Worm (Caenorhabditis elegans) whole organism, L4 larva: ENCODE results near the gene C17F4.3.

ENCODE experiments used
- F26F4.8 ChIP-seq: fragments of 200-800 bp; sonication (Bioruptor generic); conservative IDR thresholded peaks from 2 replicates; pipeline ENCODE4 v1.3.6; 2022; ENCODE audit warnings: missing genetic modification characterization, missing compliant biosample characterization
- F37D6.2 ChIP-seq: sonication (generic microtip); optimal IDR thresholded peaks from 2 replicates; lab custom pipeline; 2016; ENCODE audit warnings: mild to moderate bottlenecking, missing genetic modification characterization, missing compliant biosample characterization
- T20F7.1 ChIP-seq: fragments of 200-800 bp; sonication (Bioruptor generic); optimal IDR thresholded peaks from 2 replicates; lab custom pipeline; 2018; ENCODE audit warnings: mild to moderate bottlenecking, missing genetic modification characterization, missing compliant biosample characterization
- aha-1 ChIP-seq: fragments of 150-350 bp; peaks from one replicate; lab custom pipeline; 2014; ENCODE audit warnings: missing biosample characterization, missing genetic modification characterization
- ceh-28 ChIP-seq: fragments of 150-350 bp; optimal IDR thresholded peaks from 2 replicates; lab custom pipeline; 2014; ENCODE audit warnings: missing biosample characterization, missing genetic modification reagents, missing genetic modification characterization
- daf-16 ChIP-seq, 3 experiments: sonication (generic microtip); optimal IDR thresholded peaks; 2 replicates each; lab custom pipeline; 2016 to 2017; ENCODE audit warnings: missing genetic modification characterization in 3 of 3, missing genetic modification reagents in 3 of 3, mild to moderate bottlenecking in 2 of 3, missing compliant biosample characterization in 2 of 3, missing biosample characterization in 1 of 3, moderate library complexity in 1 of 3
- daf-8 ChIP-seq: fragments of 200-800 bp; sonication (Bioruptor generic); IDR thresholded peaks from 2 replicates; pipeline ENCODE4 v1.3.6; 2022; ENCODE audit warnings: missing genetic modification characterization, missing compliant biosample characterization
- dmd-6 ChIP-seq: fragments of 200-800 bp; sonication (Bioruptor generic); IDR thresholded peaks from 2 replicates; pipeline ENCODE4 v1.3.6; 2022; ENCODE audit warnings: missing genetic modification reagents, missing genetic modification characterization, missing compliant biosample characterization
- dmd-9 ChIP-seq: fragments of 200-800 bp; sonication (Bioruptor generic); IDR thresholded peaks from 2 replicates; pipeline ENCODE4 v1.3.6; 2022; ENCODE audit warnings: missing genetic modification reagents, missing genetic modification characterization, missing compliant biosample characterization
- dve-1 ChIP-seq: sonication (generic microtip); optimal IDR thresholded peaks from 2 replicates; lab custom pipeline; 2017; ENCODE audit warnings: antibody characterized with exemption, mild to moderate bottlenecking, missing genetic modification characterization, missing compliant biosample characterization; ENCODE audit not compliant: insufficient read depth
- egl-43 ChIP-seq: fragments of 200-800 bp; sonication (Bioruptor generic); IDR thresholded peaks from 2 replicates; pipeline ENCODE4 v1.3.6; 2022; ENCODE audit warnings: missing genetic modification reagents, missing genetic modification characterization, missing compliant biosample characterization
- fkh-10 ChIP-seq: fragments of 150-350 bp; optimal IDR thresholded peaks from 2 replicates; lab custom pipeline; 2014; ENCODE audit warnings: missing biosample characterization, missing genetic modification reagents, missing genetic modification characterization
- hlh-30 ChIP-seq: sonication (generic microtip); optimal IDR thresholded peaks from 2 replicates; lab custom pipeline; 2017; ENCODE audit warnings: antibody characterized with exemption, mild to moderate bottlenecking, missing genetic modification characterization, missing compliant biosample characterization; ENCODE audit not compliant: insufficient read depth
- mep-1 ChIP-seq: fragments of 150-350 bp; sonication (generic microtip); optimal IDR thresholded peaks from 3 replicates; lab custom pipeline; 2014; ENCODE audit warnings: missing biosample characterization, missing genetic modification characterization
- mes-2 ChIP-seq: sonication (generic microtip); optimal IDR thresholded peaks from 2 replicates; lab custom pipeline; 2016; ENCODE audit warnings: missing genotype, mild to moderate bottlenecking, missing genetic modification characterization, missing compliant biosample characterization; ENCODE audit not compliant: poor library complexity, severe bottlenecking
- mxl-2 ChIP-seq: fragments of 200-800 bp; sonication (Bioruptor generic); conservative IDR thresholded peaks from 2 replicates; pipeline ENCODE4 v1.3.6; 2022; ENCODE audit warnings: missing genetic modification reagents, missing genetic modification characterization, missing compliant biosample characterization
- nhr-10 ChIP-seq: fragments of 150-350 bp; optimal IDR thresholded peaks from 2 replicates; lab custom pipeline; 2014; ENCODE audit warnings: missing biosample characterization, missing genetic modification characterization
- nhr-111 ChIP-seq: fragments of 200-800 bp; sonication (Bioruptor generic); optimal IDR thresholded peaks from 2 replicates; lab custom pipeline; 2018; ENCODE audit warnings: mild to moderate bottlenecking, missing genetic modification characterization, missing compliant biosample characterization
- nhr-237 ChIP-seq: sonication (generic microtip); optimal IDR thresholded peaks from 2 replicates; lab custom pipeline; 2017; ENCODE audit warnings: missing biosample characterization, missing genetic modification characterization
- nhr-28 ChIP-seq: fragments of 150-350 bp; optimal IDR thresholded peaks from 2 replicates; lab custom pipeline; 2014; ENCODE audit warnings: missing biosample characterization, missing genetic modification characterization
- nhr-48 ChIP-seq: sonication (generic microtip); optimal IDR thresholded peaks from 2 replicates; lab custom pipeline; 2016; ENCODE audit warnings: mild to moderate bottlenecking, missing genetic modification characterization, missing compliant biosample characterization
- nhr-6 ChIP-seq: fragments of 150-350 bp; optimal IDR thresholded peaks from 2 replicates; lab custom pipeline; 2014; ENCODE audit warnings: missing biosample characterization, missing genetic modification characterization
- nhr-77 ChIP-seq: fragments of 150-350 bp; optimal IDR thresholded peaks from 2 replicates; lab custom pipeline; 2014; ENCODE audit warnings: missing biosample characterization, missing genetic modification characterization
- php-3 ChIP-seq: fragments of 200-800 bp; sonication (Bioruptor generic); IDR thresholded peaks from 2 replicates; pipeline ENCODE4 v1.3.6; 2022; ENCODE audit warnings: missing genetic modification reagents, missing genetic modification characterization, missing compliant biosample characterization
- pqm-1 ChIP-seq: sonication (generic microtip); optimal IDR thresholded peaks from 2 replicates; lab custom pipeline; 2017; ENCODE audit warnings: missing biosample characterization, missing genetic modification characterization
- saeg-2 ChIP-seq: fragments of 200-800 bp; sonication (Bioruptor generic); IDR thresholded peaks from 2 replicates; pipeline ENCODE4 v1.3.6; 2022; ENCODE audit warnings: missing genetic modification reagents, missing genetic modification characterization, missing compliant biosample characterization
- snpc-1.2 ChIP-seq: fragments of 200-800 bp; sonication (Bioruptor generic); IDR thresholded peaks from 2 replicates; pipeline ENCODE4 v1.3.6; 2022; ENCODE audit warnings: missing genetic modification reagents, missing genetic modification characterization, missing compliant biosample characterization
- snpc-4 ChIP-seq: fragments of 150-350 bp; optimal IDR thresholded peaks from 2 replicates; lab custom pipeline; 2014; ENCODE audit warnings: missing biosample characterization, missing genetic modification characterization
- zfp-3 ChIP-seq: fragments of 200-800 bp; sonication (Bioruptor generic); conservative IDR thresholded peaks from 2 replicates; pipeline ENCODE4 v1.3.6; 2022; ENCODE audit warnings: missing genetic modification reagents, missing genetic modification characterization, missing compliant biosample characterization
- ztf-11 ChIP-seq: fragments of 150-350 bp; optimal IDR thresholded peaks from 2 replicates; lab custom pipeline; 2014; ENCODE audit warnings: missing biosample characterization, missing genetic modification characterization

C17F4.3 gene

DNA sequence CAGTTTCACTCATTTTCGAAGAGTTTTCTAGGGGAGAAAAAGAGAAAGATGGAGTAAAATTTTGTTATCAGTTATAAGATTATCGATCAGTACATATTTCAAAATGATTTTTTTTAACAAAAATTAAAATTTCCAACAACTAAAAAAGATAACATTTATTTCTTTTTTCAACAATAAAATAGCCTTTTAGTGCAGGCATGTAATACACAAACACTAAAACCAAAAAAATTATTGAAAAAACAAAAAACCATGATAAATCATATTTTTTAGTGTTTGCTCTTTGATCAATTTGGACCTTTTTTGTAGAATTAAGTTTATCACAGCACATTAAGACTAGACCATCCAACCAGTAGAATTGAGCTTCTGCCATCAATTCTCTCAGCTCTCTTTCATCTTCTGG, 15.7 kb upstream of the C17F4.3 start, which contains the start of gene ZC239.15:
Gene ZC239.15, minus strand, starts transcription at position 101 of the 400 bp plus-strand sequence.
- no peak for TF ChIP-seq hlh-30 (tag; lab: Kevin White, UChicago)
- no peak for TF ChIP-seq nhr-237
- TF ChIP-seq ceh-28, result no peak
- TF ChIP-seq mxl-2 (GFP tag; lab: Robert Waterston, UW), result no peak
- no peak for TF ChIP-seq fkh-10 (GFP tag; lab: Kevin White, UChicago)
- TF ChIP-seq daf-16 (GFP tag; optimal IDR thresholded peaks at IDR 0.05; lab: Kevin White, UChicago), result no peak
- TF ChIP-seq daf-16 (tag; optimal IDR thresholded peaks at IDR 0.05; lab: Kevin White, UChicago), result peak; percentile 2
- TF ChIP-seq dmd-9 (GFP tag; lab: Robert Waterston, UW), result no peak
- peak; percentile 16 for TF ChIP-seq aha-1

DNA sequence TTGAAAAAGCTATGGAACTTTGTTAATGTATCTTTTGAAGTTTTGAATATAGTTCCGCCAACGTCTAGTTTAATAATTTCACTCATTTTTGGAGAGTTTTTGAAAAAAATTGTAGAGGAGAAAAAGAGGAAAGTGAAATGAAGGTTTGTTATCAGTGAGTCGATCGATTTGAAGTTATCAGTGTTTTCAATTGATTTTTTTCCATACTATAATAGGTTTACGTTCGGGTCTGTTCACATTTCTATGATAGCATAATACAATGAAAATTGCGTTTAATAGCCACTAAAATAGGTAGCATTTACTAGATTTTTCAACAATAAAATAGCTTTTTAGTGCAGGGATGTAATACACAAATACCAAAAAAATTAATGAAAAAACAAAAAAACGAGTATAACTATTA, 15.1 kb upstream of the C17F4.3 start, which contains the start of gene ZC239.16:
Gene ZC239.16, minus strand, starts transcription at position 120 of the 400 bp plus-strand sequence.
- TF ChIP-seq dmd-6 (GFP tag; lab: Robert Waterston, UW) (0 out of 2 replicates have a peak, but pooled peaks have one; percentile 8), nhr-28 (tag; lab: Kevin White, UChicago) (peak; percentile 50), nhr-77 (tag; lab: Kevin White, UChicago) (no peak), pqm-1 (tag; lab: Kevin White, UChicago) (peak; percentile 38), daf-16 (GFP tag; optimal IDR thresholded peaks at IDR 0.05; lab: Kevin White, UChicago) (no peak), daf-16 (tag; optimal IDR thresholded peaks at IDR 0.05; lab: Kevin White, UChicago) (peak; percentile 61), mes-2 (tag; lab: Kevin White, UChicago) (no peak), dve-1 (tag; lab: Kevin White, UChicago) (peak; percentile 23), php-3 (GFP tag; lab: Robert Waterston, UW) (peak; percentile 27; the same call in 1 of the 2 replicates)

DNA sequence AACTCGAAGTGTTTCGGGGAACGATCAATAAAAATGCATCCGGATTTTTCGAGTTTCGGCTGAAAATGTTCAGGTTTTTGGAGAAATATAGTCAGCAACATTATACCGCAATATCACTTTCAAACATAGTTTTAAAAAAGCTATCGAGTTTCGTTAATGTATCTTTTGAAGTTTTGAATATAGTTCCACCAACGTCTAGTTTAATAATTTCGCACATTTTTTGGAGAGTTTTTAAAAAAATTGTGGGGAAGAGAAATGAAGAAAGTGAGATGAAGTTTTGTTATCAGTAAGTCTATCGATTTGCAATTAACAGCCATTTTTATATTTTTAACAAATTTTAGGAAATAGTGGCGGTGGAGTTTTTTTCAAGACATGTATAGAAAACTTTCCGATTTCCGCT, 14.5 kb upstream of the C17F4.3 start, which contains the start of gene ZC239.17:
Gene ZC239.17, minus strand, starts transcription at position 101 of the 400 bp plus-strand sequence.
- TF ChIP-seq egl-43 (GFP tag; lab: Robert Waterston, UW), result no peak

DNA sequence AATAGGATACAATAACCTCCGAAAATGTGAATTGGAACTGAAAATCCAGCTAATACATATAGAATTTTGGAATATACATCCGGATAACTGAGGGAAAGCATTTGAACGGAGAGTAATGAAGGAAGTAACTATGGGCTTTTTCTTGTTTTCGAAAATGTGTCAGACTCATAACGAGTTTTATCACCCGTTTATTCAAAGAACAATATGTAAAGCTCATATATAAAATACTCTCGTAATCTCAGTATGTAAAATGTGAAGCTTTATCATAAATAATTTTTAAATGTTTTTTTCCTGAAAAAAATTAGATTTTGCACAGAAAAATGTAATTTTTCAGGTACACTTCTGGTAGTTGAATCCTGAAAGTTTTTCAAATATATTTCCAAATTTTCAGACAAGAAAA, 9.9 kb upstream of the C17F4.3 start, which contains the start of gene srh-297:
Gene srh-297, minus strand, starts transcription at position 101 of the 400 bp plus-strand sequence.
- no peak for TF ChIP-seq saeg-2 (GFP tag; lab: Robert Waterston, UW)
- TF ChIP-seq snpc-1.2 (GFP tag; lab: Robert Waterston, UW), result no peak
- no peak for TF ChIP-seq F37D6.2 (tag; lab: Kevin White, UChicago)
- no peak for TF ChIP-seq daf-8 (GFP tag; lab: Robert Waterston, UW)
- no peak for TF ChIP-seq snpc-4
- no peak for TF ChIP-seq F26F4.8 (GFP tag; lab: Robert Waterston, UW)
- TF ChIP-seq T20F7.1 (GFP tag; lab: Kevin White, UChicago), result no peak
- TF ChIP-seq nhr-6 (tag; lab: Kevin White, UChicago), result no peak
- TF ChIP-seq mep-1 (tag; lab: Kevin White, UChicago), result no peak
- no peak for TF ChIP-seq nhr-111 (GFP tag; lab: Kevin White, UChicago)
- no peak for TF ChIP-seq nhr-10
- TF ChIP-seq daf-16 (GFP tag; optimal IDR thresholded peaks at IDR 0.05; lab: Kevin White, UChicago), result no peak
- no peak for TF ChIP-seq daf-16 (tag; optimal IDR thresholded peaks at IDR 0.05; lab: Kevin White, UChicago)

DNA sequence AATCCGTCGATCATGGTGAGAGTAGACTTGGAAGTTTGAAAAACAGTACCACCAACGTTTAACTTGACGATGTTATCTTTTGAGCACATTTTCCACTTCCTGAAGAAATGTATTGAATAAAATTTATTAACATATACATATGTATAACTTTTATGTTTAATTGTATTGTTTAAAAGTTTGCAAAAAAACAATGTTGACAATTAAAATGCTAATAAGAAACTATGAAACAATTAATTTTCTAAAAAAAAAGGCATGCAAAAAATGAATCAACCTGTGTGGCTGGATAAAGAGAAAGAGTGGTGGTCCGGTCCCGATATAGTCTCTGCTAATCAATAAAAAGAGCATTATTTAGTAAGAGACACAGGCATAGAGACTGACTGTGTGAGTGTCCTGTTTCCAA, 5.6 kb upstream of the C17F4.3 start, which contains the start of gene C17F4.8:
Gene C17F4.8, minus strand, starts transcription at position 101 of the 400 bp plus-strand sequence.
- TF ChIP-seq zfp-3 (no peak), nhr-77 (tag; lab: Kevin White, UChicago) (no peak), ztf-11 (tag; lab: Kevin White, UChicago) (no peak), nhr-48 (no peak)
- TF ChIP-seq, all 104 proteins: peak for 0
